Fruit fly (Drosophila melanogaster) whole organism, prepupa: ENCODE data around the gene Adat1.

Experiments
- CG10631 ChIP-seq: fragments of 200-800 bp; sonication (Bioruptor generic); optimal IDR thresholded peaks from 2 replicates; lab custom pipeline; 2016; ENCODE audit warnings: missing biosample characterization, missing genetic modification characterization
- CG3919 ChIP-seq: fragments of 200-800 bp; sonication (Bioruptor generic); optimal IDR thresholded peaks from 3 replicates; lab custom pipeline; 2016; ENCODE audit warnings: missing biosample characterization, missing genetic modification characterization
- CG4318 ChIP-seq: fragments of 200-800 bp; sonication (Bioruptor generic); optimal IDR thresholded peaks from 3 replicates; lab custom pipeline; 2017; ENCODE audit warnings: missing biosample characterization, mild to moderate bottlenecking, missing genetic modification characterization
- Eip75B ChIP-seq: fragments of 200-800 bp; sonication (Bioruptor generic); optimal IDR thresholded peaks from 3 replicates; lab custom pipeline; 2016; ENCODE audit warnings: missing biosample characterization, missing genetic modification characterization
- Gug ChIP-seq: fragments of 200-800 bp; sonication (Bioruptor generic); IDR thresholded peaks from 2 replicates; pipeline ENCODE4 v1.3.6; 2022; ENCODE audit warnings: missing biosample characterization, missing genetic modification characterization
- eg ChIP-seq: fragments of 200-800 bp; sonication (Bioruptor generic); IDR thresholded peaks from 3 replicates; pipeline ENCODE4 v1.3.6; 2022; ENCODE audit warnings: missing biosample characterization, missing genetic modification characterization
- fkh ChIP-seq: fragments of 200-800 bp; sonication (Bioruptor generic); optimal IDR thresholded peaks from 3 replicates; lab custom pipeline; 2017; ENCODE audit warnings: missing biosample characterization, mild to moderate bottlenecking, missing genetic modification characterization, moderate library complexity
- pdm3 ChIP-seq: fragments of 200-800 bp; sonication (Bioruptor generic); optimal IDR thresholded peaks from 3 replicates; lab custom pipeline; 2016; ENCODE audit warnings: missing biosample characterization, missing genetic modification characterization

- no peak for TF ChIP-seq Gug
- no peak for TF ChIP-seq Eip75B (GFP tag; lab: Kevin White, UChicago)
- TF ChIP-seq CG10631 (GFP tag; lab: Kevin White, UChicago), result no peak
- TF ChIP-seq CG4318 (GFP tag; lab: Kevin White, UChicago), result no peak
- TF ChIP-seq fkh (GFP tag; lab: Kevin White, UChicago), result peak; percentile 42
- TF ChIP-seq pdm3, result no peak
- TF ChIP-seq eg, result no peak
- TF ChIP-seq CG3919 (GFP tag; lab: Kevin White, UChicago), result no peak
Measured at dm6 chr2L:13838647-13839390, 27.5 kb upstream of the Adat1 start.
